Worm (Caenorhabditis elegans): ENCODE results near the gene F40G12.2.

- TF ChIP-seq sptf-1 (tag; optimal IDR thresholded peaks at IDR 0.05) (no peak), unc-39 (tag; optimal IDR thresholded peaks at IDR 0.05) (no peak), mep-1 (tag; optimal IDR thresholded peaks at IDR 0.05) (no peak)
These were observed 29.9 kb upstream of the F40G12.2 start, which contains the start of gene F14D7.18 for ce11 chrV:14290636-14291035.
